Worm (Caenorhabditis elegans): ENCODE data around the gene F33H1.4.

ce11 chrII:10227030-10227429 lies 52.6 kb downstream of the F33H1.4 start, which contains the start of gene srh-135:
- TF ChIP-seq dao-5 (tag; optimal IDR thresholded peaks at IDR 0.05) (no peak), W03F9.2 (tag; optimal IDR thresholded peaks at IDR 0.05) (no peak), him-1 (tag; optimal IDR thresholded peaks at IDR 0.05) (no peak)
